Fruit fly (Drosophila melanogaster): Measurements from ENCODE around the gene TfIIB.

The TfIIB gene

DNA sequence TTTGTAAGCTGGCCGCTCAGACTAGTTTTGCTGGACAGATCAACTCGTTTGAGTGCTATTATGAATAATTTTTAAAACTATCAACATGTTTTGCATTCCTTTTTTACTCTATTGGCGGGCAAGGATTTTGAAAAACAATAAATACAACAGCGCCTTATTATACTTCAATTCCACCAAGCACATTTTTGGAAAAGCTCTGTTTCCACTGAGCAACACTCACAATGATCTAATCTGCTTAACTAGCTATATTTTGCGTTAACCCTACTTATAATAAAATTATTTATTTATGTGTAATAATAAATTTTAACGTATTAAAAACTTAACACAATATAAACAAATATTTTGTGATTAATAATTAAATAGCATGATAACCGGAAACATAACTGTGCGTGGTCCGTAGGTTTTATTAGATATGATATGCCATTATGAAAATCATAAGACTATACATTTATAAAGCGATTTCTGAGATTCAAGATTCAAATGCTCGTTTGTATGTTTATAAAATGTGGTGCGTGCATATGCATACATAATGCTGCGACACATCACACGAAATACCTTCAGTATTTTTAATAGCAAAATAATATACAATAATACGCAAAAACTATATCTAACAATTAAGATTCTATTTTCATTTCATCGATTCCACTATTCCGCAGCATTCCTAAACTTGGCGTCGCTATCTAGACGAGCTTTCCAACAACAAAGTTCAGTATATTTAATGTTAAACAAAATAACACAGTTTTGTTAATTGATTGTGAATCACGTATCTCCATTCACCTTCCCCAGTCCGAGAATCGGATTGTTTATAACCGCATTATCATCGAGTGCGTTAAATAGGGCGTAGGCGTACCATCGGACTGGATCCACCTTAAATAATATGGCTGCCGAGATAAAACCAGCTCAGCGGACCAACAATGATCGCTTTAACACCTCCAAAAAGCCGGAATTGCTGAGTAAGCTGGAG is 8.2 kb upstream of the TfIIB start, which contains the start of the genes pie and Wdfy2 (continued):
- peak; percentile 29 for TF ChIP-seq CG4617 (GFP tag; optimal IDR thresholded peaks at IDR 0.05; ENCODE audit: borderline replicate concordance)
- TF ChIP-seq CG17829 (tag; optimal IDR thresholded peaks at IDR 0.05), result no peak
- TF ChIP-seq CG17361 (GFP tag; IDR thresholded peaks at IDR 0.05), result peak; percentile 56; the same call in 1 of the 3 replicates
- TF ChIP-seq vnd (GFP tag; IDR thresholded peaks at IDR 0.05; ENCODE audit: partially characterized antibody), result no peak
- TF ChIP-seq MESR4 (GFP tag; optimal IDR thresholded peaks at IDR 0.05), result peak; percentile 67
- TF ChIP-seq wor (GFP tag; IDR thresholded peaks at IDR 0.05), result no peak
- TF ChIP-seq CG32532 (GFP tag; IDR thresholded peaks at IDR 0.05), result no peak

dm6 chr2L:10425599-10425998 is 5.5 kb upstream of the TfIIB start:
- no peak for TF ChIP-seq ac (GFP tag; optimal IDR thresholded peaks at IDR 0.05)
- 0 out of 3 replicates have a peak, but pooled peaks have one; percentile 4 for TF ChIP-seq Opbp (GFP tag; IDR thresholded peaks at IDR 0.05; ENCODE audit: partially characterized antibody)
- no peak for TF ChIP-seq fu2 (GFP tag; optimal IDR thresholded peaks at IDR 0.05)
- no peak for TF ChIP-seq CG31441 (GFP tag; IDR thresholded peaks at IDR 0.05)
- peak; percentile 55; the same call in 1 of the 3 replicates for TF ChIP-seq hb (GFP tag; IDR thresholded peaks at IDR 0.05; ENCODE audit: partially characterized antibody)
- no peak for TF ChIP-seq CG15696 (tag; optimal IDR thresholded peaks at IDR 0.05)
- no peak for TF ChIP-seq ssp (GFP tag; IDR thresholded peaks at IDR 0.05)
- TF ChIP-seq CG4404 (GFP tag; IDR thresholded peaks at IDR 0.05), result 0 out of 2 replicates have a peak, but pooled peaks have one; percentile 13
- 0 out of 2 replicates have a peak, but pooled peaks have one; percentile 16 for TF ChIP-seq amos (GFP tag; IDR thresholded peaks at IDR 0.05; ENCODE audit: partially characterized antibody)
- TF ChIP-seq CG6765 (GFP tag; optimal IDR thresholded peaks at IDR 0.05), result no peak
- TF ChIP-seq Dref (GFP tag; IDR thresholded peaks at IDR 0.05), result 0 out of 2 replicates have a peak, but pooled peaks have one; percentile 6
- TF ChIP-seq CG1832 (GFP tag; optimal IDR thresholded peaks at IDR 0.05), result peak; percentile 9
- TF ChIP-seq ato (GFP tag; IDR thresholded peaks at IDR 0.05; ENCODE audit: partially characterized antibody), result 0 out of 2 replicates have a peak, but pooled peaks have one; percentile 13
- TF ChIP-seq CG14965 (GFP tag; optimal IDR thresholded peaks at IDR 0.05; ENCODE audit: borderline replicate concordance), result peak; percentile 6
- peak; percentile 43; the same call in 1 of the 3 replicates for TF ChIP-seq CG11560 (tag; IDR thresholded peaks at IDR 0.05)
- TF ChIP-seq Med (GFP tag), result peak; percentile 62
- no peak for TF ChIP-seq CoRest (tag; optimal IDR thresholded peaks at IDR 0.05)
- TF ChIP-seq CG10366 (GFP tag; IDR thresholded peaks at IDR 0.05), result no peak
- 0 out of 2 replicates have a peak, but pooled peaks have one; percentile 12 for TF ChIP-seq CG5953 (GFP tag; IDR thresholded peaks at IDR 0.05)
- TF ChIP-seq CG3726 (GFP tag; IDR thresholded peaks at IDR 0.05), result 0 out of 3 replicates have a peak, but pooled peaks have one; percentile 16

DNA sequence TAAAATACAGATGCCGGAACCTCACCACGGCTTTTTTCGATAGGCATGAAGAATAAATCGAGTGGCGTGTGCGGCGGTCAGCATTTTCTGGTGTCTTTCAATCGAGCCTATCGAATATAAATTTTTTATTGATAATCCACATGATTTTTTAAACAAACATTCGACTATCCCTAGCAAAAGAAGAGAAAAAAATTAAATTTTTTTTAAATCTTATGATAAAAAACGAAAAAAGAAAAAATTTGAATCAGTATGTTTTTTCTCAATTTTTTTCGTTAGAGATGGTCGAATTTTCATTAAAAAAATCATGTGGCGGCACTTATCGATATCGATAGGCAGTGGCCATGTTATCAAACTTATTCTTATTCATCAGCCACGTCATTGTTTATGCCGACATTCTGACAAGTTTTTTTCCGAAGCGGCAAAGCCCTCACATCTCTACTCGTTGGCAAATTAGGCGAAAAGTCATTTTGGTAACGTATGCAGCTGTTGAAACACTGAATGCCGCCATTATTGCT is 4.5 kb upstream of the TfIIB start, which contains the start of the genes SmB and KdelR:
SmB (minus strand) TSS at position 94 of the 515 bp plus-strand sequence.
KdelR (plus strand) TSS at position 354 of the 515 bp plus-strand sequence.
- TF ChIP-seq hkb (optimal IDR thresholded peaks at IDR 0.05), result no peak
- no peak for TF ChIP-seq hkb (GFP tag; IDR thresholded peaks at IDR 0.05)
- no peak for TF ChIP-seq CG8765 (GFP tag; IDR thresholded peaks at IDR 0.05)
- TF ChIP-seq ato (GFP tag; IDR thresholded peaks at IDR 0.05; ENCODE audit: partially characterized antibody), result peak; percentile 68
- no peak for TF ChIP-seq salm (tag; optimal IDR thresholded peaks at IDR 0.05)
- no peak for TF ChIP-seq Fer3 (tag; optimal IDR thresholded peaks at IDR 0.05)
- TF ChIP-seq dpn (GFP tag; optimal IDR thresholded peaks at IDR 0.05), result peak in 1 of 2 experiments; percentile 13
- no peak for TF ChIP-seq dysf (GFP tag; IDR thresholded peaks at IDR 0.05)
- TF ChIP-seq CkIIα-i1 (GFP tag; IDR thresholded peaks at IDR 0.05), result no peak
- no peak for TF ChIP-seq CG5180 (GFP tag; optimal IDR thresholded peaks at IDR 0.05)
- TF ChIP-seq vnd (GFP tag; IDR thresholded peaks at IDR 0.05; ENCODE audit: partially characterized antibody), result peak; percentile 89; the same call in 2 of the 3 replicates
- TF ChIP-seq CG13775 (GFP tag; optimal IDR thresholded peaks at IDR 0.05), result peak; percentile 36
- peak; percentile 98 for TF ChIP-seq CG11560 (tag; IDR thresholded peaks at IDR 0.05)
- no peak for TF ChIP-seq HLH54F (GFP tag; optimal IDR thresholded peaks at IDR 0.05)
- TF ChIP-seq NfI (GFP tag; optimal IDR thresholded peaks at IDR 0.05), result no peak
- no peak for TF ChIP-seq CG32532 (GFP tag; IDR thresholded peaks at IDR 0.05)
- no peak for TF ChIP-seq HLHmδ (GFP tag; optimal IDR thresholded peaks at IDR 0.05)
- TF ChIP-seq usp (GFP tag; optimal IDR thresholded peaks at IDR 0.05), result no peak
- no peak for TF ChIP-seq caup (GFP tag; optimal IDR thresholded peaks at IDR 0.05; ENCODE audit: severe bottlenecking)
- no peak for TF ChIP-seq crol (GFP tag; IDR thresholded peaks at IDR 0.05)
- TF ChIP-seq sob (GFP tag; IDR thresholded peaks at IDR 0.05), result no peak
- TF ChIP-seq btn (GFP tag; optimal IDR thresholded peaks at IDR 0.05), result no peak
